Worm (Caenorhabditis elegans): Measurements from ENCODE around the gene npr-22.

Gene npr-22

DNA sequence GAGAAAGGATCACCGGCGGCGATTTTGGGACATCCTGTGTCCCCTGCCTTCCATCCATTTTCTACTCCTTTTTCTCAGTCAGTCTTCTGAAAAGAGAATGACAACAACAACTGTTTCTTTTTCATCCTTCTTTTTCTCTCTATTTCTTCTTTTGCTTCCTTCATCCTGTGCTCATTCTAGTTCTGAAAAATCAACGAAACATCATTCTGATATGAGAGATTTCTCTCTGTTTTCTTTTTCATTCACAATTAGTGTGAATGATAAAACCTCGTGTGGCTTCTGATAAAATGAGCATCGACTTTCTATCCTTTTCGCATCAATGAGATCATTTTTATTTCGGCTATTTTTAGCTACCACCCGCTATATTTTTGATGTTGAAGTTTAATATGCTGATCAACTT is 46.0 kb downstream of the npr-22 start:
- peak; percentile 65 for TF ChIP-seq unc-120 (tag; optimal IDR thresholded peaks at IDR 0.05; ENCODE audit: poor library complexity, severe bottlenecking)
- no peak for TF ChIP-seq bed-3 (GFP tag; optimal IDR thresholded peaks at IDR 0.05)
- no peak for TF ChIP-seq sptf-1 (tag; optimal IDR thresholded peaks at IDR 0.05)
- TF ChIP-seq unc-62 (GFP tag; optimal IDR thresholded peaks at IDR 0.05), result peak; percentile 7
- no peak for TF ChIP-seq ceh-39 (tag; optimal IDR thresholded peaks at IDR 0.05)
- peak; percentile 42 for TF ChIP-seq hlh-1 (tag; optimal IDR thresholded peaks at IDR 0.05)

DNA sequence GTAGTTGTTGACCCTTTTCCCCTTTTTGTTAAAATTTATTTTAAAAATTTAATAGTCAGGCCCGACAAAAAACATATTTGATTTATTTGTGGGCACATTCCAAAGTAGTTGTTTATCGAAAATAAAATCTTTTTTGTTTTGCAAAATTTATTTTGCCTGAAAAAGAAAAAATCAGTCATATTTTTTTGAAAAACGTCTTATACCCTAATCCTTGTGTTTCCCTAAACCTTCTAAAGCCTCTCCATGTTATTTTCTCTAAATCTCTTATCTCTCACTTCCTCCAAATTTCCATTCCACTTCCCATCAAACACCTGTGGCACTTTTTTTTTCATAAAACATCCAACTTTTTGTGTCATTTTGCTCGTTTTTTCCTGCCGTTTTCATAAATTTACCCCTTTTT is 49.0 kb downstream of the npr-22 start:
- no peak for TF ChIP-seq unc-62 (GFP tag; optimal IDR thresholded peaks at IDR 0.05)
- no peak for TF ChIP-seq lsy-2 (tag; optimal IDR thresholded peaks at IDR 0.05)
- no peak for TF ChIP-seq blmp-1 (tag; optimal IDR thresholded peaks at IDR 0.05)
- TF ChIP-seq lin-32 (GFP tag; optimal IDR thresholded peaks at IDR 0.05), result no peak
- no peak for TF ChIP-seq sptf-1 (tag; optimal IDR thresholded peaks at IDR 0.05)
- no peak for TF ChIP-seq nhr-28 (tag; optimal IDR thresholded peaks at IDR 0.05)
- no peak for TF ChIP-seq tbx-8 (GFP tag; optimal IDR thresholded peaks at IDR 0.05)
- no peak for TF ChIP-seq lin-13 (tag; optimal IDR thresholded peaks at IDR 0.05)
- no peak for TF ChIP-seq snpc-4 (tag; optimal IDR thresholded peaks at IDR 0.05)
- TF ChIP-seq elt-1 (tag; optimal IDR thresholded peaks at IDR 0.05; ENCODE audit: borderline replicate concordance, insufficient read depth), result no peak
- no peak for TF ChIP-seq mab-5 (tag; optimal IDR thresholded peaks at IDR 0.05)
- TF ChIP-seq bed-3 (GFP tag; optimal IDR thresholded peaks at IDR 0.05), result no peak
- no peak for TF ChIP-seq unc-120 (tag; optimal IDR thresholded peaks at IDR 0.05; ENCODE audit: poor library complexity, severe bottlenecking)
- TF ChIP-seq ztf-11 (tag; optimal IDR thresholded peaks at IDR 0.05), result no peak
- no peak for TF ChIP-seq ceh-43 (GFP tag; optimal IDR thresholded peaks at IDR 0.05)
- TF ChIP-seq nhr-237 (tag; optimal IDR thresholded peaks at IDR 0.05), result no peak
- TF ChIP-seq nhr-12 (tag; optimal IDR thresholded peaks at IDR 0.05), result no peak

DNA sequence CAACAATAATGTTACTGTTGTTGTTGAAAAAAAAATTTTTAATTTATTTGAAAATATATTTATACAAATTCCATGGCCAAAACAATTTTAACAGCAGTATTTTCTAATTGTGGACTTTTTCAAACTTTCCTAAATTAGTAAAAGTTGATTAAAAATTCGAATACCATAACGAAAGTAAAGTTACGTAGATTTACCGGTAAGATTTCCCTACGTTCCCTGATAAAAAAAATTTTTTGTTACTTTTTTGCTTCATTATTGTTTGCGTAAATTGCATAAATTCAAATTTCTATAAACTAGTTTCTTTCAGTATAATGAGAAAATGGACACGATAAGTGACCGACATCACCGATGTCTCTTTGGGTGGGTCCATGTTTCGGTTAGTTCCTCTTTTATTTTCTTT is 49.7 kb downstream of the npr-22 start, which contains the start of gene F42A9.6:
F42A9.6 (plus strand) TSS at position 301 of the 400 bp plus-strand sequence.
- no peak for TF ChIP-seq unc-62 (GFP tag; optimal IDR thresholded peaks at IDR 0.05)
- TF ChIP-seq ceh-43 (GFP tag; optimal IDR thresholded peaks at IDR 0.05), result no peak
- TF ChIP-seq blmp-1 (tag; optimal IDR thresholded peaks at IDR 0.05), result no peak
- TF ChIP-seq unc-120 (tag; optimal IDR thresholded peaks at IDR 0.05; ENCODE audit: poor library complexity, severe bottlenecking), result no peak
- TF ChIP-seq mab-5 (tag; optimal IDR thresholded peaks at IDR 0.05), result no peak
- TF ChIP-seq nhr-28 (tag; optimal IDR thresholded peaks at IDR 0.05), result no peak

DNA sequence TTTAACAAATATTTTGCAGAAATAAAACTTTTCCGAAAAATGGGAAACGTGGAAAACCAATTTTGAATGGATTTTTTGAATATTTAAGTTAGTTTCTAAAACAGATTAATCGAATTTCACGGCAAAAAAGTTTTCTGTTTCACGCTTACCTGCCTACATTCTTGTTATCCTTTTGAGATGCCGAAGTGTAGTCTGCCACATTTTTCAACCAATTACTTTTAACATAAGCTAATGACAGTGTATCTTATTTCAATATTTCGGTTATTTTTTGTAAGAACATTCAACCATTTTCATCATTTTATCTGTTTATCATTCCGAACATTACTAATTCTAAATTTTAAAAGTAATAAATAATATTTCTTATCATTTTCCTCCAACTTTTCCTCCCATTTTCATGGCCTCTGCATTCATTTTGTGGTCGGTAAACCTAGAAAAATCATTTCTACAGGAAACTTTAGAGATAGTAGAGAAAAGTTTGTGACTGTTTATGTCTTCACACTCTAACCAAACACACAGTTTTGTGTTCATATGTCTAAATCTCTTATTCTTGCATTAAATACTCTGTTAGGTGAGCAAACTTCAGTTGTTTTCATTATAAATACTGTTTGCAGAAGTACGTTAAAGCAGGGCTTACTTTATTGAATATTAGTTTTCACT is 52.8 kb downstream of the npr-22 start, which contains the start of the genes F42A9.17 and cyp-33E2:
F42A9.17 (minus strand) TSS at position 51 of the 657 bp plus-strand sequence.
cyp-33E2 (plus strand) TSS at position 449 of the 657 bp plus-strand sequence.
- TF ChIP-seq ceh-39 (tag; optimal IDR thresholded peaks at IDR 0.05), result no peak
- no peak for TF ChIP-seq drap-1 (GFP tag; optimal IDR thresholded peaks at IDR 0.05)
- no peak for TF ChIP-seq pha-4 (tag; optimal IDR thresholded peaks at IDR 0.05)
- TF ChIP-seq ztf-11 (tag; optimal IDR thresholded peaks at IDR 0.05), result no peak
- no peak for TF ChIP-seq sptf-1 (tag; optimal IDR thresholded peaks at IDR 0.05)
- TF ChIP-seq nhr-237 (tag; optimal IDR thresholded peaks at IDR 0.05), result no peak
- no peak for TF ChIP-seq nhr-76 (tag; optimal IDR thresholded peaks at IDR 0.05)
- no peak for TF ChIP-seq blmp-1 (tag; optimal IDR thresholded peaks at IDR 0.05)
- TF ChIP-seq elt-3 (tag; optimal IDR thresholded peaks at IDR 0.05), result no peak
- no peak for TF ChIP-seq zip-8 (tag; optimal IDR thresholded peaks at IDR 0.05)
